ENCODE assay signal across 2 worm cellular contexts in genomic region chrII:9827852-9828251, ce11.
TF ChIP-seq lines count a peak whose summit lies in the region.

Gene eyg-1 (minus strand): TSS chrII:9827952.

TF ChIP-seq in whole organism, L4 larva, 104 proteins besides CTCF, POLR2A, EP300 and RAD21:
- TF ChIP-seq nhr-237 (tag; optimal IDR thresholded peaks at IDR 0.05; lab: Kevin White, UChicago) (no peak), aha-1 (tag; lab: Kevin White, UChicago) (peak; percentile 53), mes-2 (tag; optimal IDR thresholded peaks at IDR 0.05; lab: Kevin White, UChicago; ENCODE audit: poor library complexity, severe bottlenecking) (no peak)
TF ChIP-seq in whole organism, L4 larva: peak in this region for 1.

TF ChIP-seq in whole organism, mixed stage, embryonic, 35 proteins besides CTCF, POLR2A, EP300 and RAD21:
- no peak for TF ChIP-seq flh-1 (GFP tag; optimal IDR thresholded peaks at IDR 0.05; lab: Kevin White, UChicago)
- TF ChIP-seq nhr-2 (tag; optimal IDR thresholded peaks at IDR 0.05; lab: Kevin White, UChicago), result peak; percentile 22
